Worm (Caenorhabditis elegans): Measurements from ENCODE around the gene atf-6.

DNA sequence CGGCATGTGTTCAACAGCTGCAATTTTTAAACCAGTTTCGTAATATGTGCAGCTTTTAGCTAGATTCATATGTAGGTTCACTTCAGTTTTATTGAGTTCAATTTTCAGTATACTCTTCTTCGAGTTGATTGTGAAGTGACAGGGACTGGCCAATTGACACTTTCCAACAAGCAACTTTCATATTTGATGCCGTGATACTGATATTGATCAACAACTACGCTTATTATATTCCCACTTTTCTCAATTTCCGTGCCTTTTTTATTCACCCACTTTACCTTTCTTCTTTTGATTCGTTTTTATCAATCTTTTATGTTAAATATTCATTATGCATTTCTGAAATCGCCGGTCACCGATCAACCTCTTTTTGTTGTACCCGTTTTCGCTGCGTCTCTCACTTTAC is 3.3 kb downstream of the atf-6 start:
- no peak for TF ChIP-seq nhr-237 (tag; optimal IDR thresholded peaks at IDR 0.05)
- TF ChIP-seq nhr-23 (tag; optimal IDR thresholded peaks at IDR 0.05) = no peak
- TF ChIP-seq F13H6.1 (tag; optimal IDR thresholded peaks at IDR 0.05) = no peak
- TF ChIP-seq ZK546.5 (tag; optimal IDR thresholded peaks at IDR 0.05) = no peak
